Worm (Caenorhabditis elegans): Measurements from ENCODE around the gene F31F6.3.

DNA sequence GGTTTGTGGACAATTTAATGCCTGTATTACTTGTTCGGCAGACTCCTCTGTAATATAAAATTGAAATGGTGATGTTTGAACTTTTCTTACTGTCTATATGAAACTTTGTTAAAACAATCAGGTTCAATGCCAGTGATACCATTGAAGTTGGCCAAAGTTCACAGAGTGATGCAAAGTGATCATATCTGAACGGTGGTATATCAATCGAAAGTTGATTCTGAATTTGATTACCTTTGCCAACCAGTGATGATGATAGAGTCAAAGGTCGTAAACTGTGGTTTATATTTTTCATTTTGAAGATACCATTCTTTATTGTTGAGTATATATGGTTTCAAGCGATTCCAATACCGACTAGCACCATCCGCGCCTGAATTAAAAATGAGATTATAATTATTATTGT, 30.8 kb upstream of the F31F6.3 start:
- TF ChIP-seq unc-62 (GFP tag; optimal IDR thresholded peaks at IDR 0.05) (no peak), lin-32 (GFP tag; optimal IDR thresholded peaks at IDR 0.05) (no peak), blmp-1 (tag; optimal IDR thresholded peaks at IDR 0.05) (no peak), ham-2 (GFP tag; optimal IDR thresholded peaks at IDR 0.05) (no peak), ztf-11 (tag; optimal IDR thresholded peaks at IDR 0.05) (no peak), nhr-76 (tag; optimal IDR thresholded peaks at IDR 0.05) (no peak), snpc-4 (tag; optimal IDR thresholded peaks at IDR 0.05) (no peak), flh-1 (GFP tag; optimal IDR thresholded peaks at IDR 0.05) (no peak), mab-5 (tag; optimal IDR thresholded peaks at IDR 0.05) (no peak), lsy-2 (tag; optimal IDR thresholded peaks at IDR 0.05) (no peak), pha-4 (tag; optimal IDR thresholded peaks at IDR 0.05) (no peak)

All from whole organism, mixed stage, embryonic.